Fruit fly (Drosophila melanogaster): ENCODE data around the gene fit.

The fit gene

dm6 chr3R:21854574-21855468 lies 29.4 kb downstream of the fit start:
- TF ChIP-seq ttk (optimal IDR thresholded peaks at IDR 0.05) (no peak), h (optimal IDR thresholded peaks at IDR 0.05) (no peak), Myc (optimal IDR thresholded peaks at IDR 0.05) (no peak), Sin3A (optimal IDR thresholded peaks at IDR 0.05) (no peak), insv (optimal IDR thresholded peaks at IDR 0.05) (no peak), psq (optimal IDR thresholded peaks at IDR 0.05) (no peak)

dm6 chr3R:21853618-21854573 lies 30.4 kb downstream of the fit start:
- TF ChIP-seq Sin3A (optimal IDR thresholded peaks at IDR 0.05) (no peak), psq (optimal IDR thresholded peaks at IDR 0.05) (no peak), h (optimal IDR thresholded peaks at IDR 0.05) (no peak)

- TF ChIP-seq ttk (optimal IDR thresholded peaks at IDR 0.05): no peak
- no peak for TF ChIP-seq insv (optimal IDR thresholded peaks at IDR 0.05)
- TF ChIP-seq psq (optimal IDR thresholded peaks at IDR 0.05): no peak
- no peak for TF ChIP-seq Myc (optimal IDR thresholded peaks at IDR 0.05)
- no peak for TF ChIP-seq h (optimal IDR thresholded peaks at IDR 0.05)
- TF ChIP-seq Sin3A (optimal IDR thresholded peaks at IDR 0.05): no peak
Observed at dm6 chr3R:21852579-21853233, 31.5 kb downstream of the fit start.

- no peak for TF ChIP-seq h (optimal IDR thresholded peaks at IDR 0.05)
- TF ChIP-seq ttk (optimal IDR thresholded peaks at IDR 0.05): no peak
- TF ChIP-seq psq (optimal IDR thresholded peaks at IDR 0.05): no peak
- no peak for TF ChIP-seq insv (optimal IDR thresholded peaks at IDR 0.05)
- TF ChIP-seq Sin3A (optimal IDR thresholded peaks at IDR 0.05): no peak
- no peak for TF ChIP-seq Myc (optimal IDR thresholded peaks at IDR 0.05)
Observed at dm6 chr3R:21851592-21852578, 32.4 kb downstream of the fit start.

dm6 chr3R:21849988-21850460 lies 34.2 kb downstream of the fit start:
- no peak for TF ChIP-seq insv (optimal IDR thresholded peaks at IDR 0.05)
- TF ChIP-seq h (optimal IDR thresholded peaks at IDR 0.05): no peak
- no peak for TF ChIP-seq ttk (optimal IDR thresholded peaks at IDR 0.05)
- TF ChIP-seq Sin3A (optimal IDR thresholded peaks at IDR 0.05): no peak
- TF ChIP-seq Myc (optimal IDR thresholded peaks at IDR 0.05): no peak
- TF ChIP-seq psq (optimal IDR thresholded peaks at IDR 0.05): no peak

dm6 chr3R:21848987-21849442 lies 35.2 kb downstream of the fit start:
- no peak for TF ChIP-seq Myc (optimal IDR thresholded peaks at IDR 0.05)
- TF ChIP-seq Sin3A (optimal IDR thresholded peaks at IDR 0.05): no peak

dm6 chr3R:21848271-21848670 lies 36.0 kb downstream of the fit start:
- TF ChIP-seq Myc (optimal IDR thresholded peaks at IDR 0.05): no peak
- no peak for TF ChIP-seq Sin3A (optimal IDR thresholded peaks at IDR 0.05)
- no peak for TF ChIP-seq insv (optimal IDR thresholded peaks at IDR 0.05)
- TF ChIP-seq ttk (optimal IDR thresholded peaks at IDR 0.05): no peak
- TF ChIP-seq h (optimal IDR thresholded peaks at IDR 0.05): no peak
- no peak for TF ChIP-seq psq (optimal IDR thresholded peaks at IDR 0.05)

dm6 chr3R:21847438-21847837 lies 36.8 kb downstream of the fit start:
- TF ChIP-seq psq (optimal IDR thresholded peaks at IDR 0.05) (no peak), ttk (optimal IDR thresholded peaks at IDR 0.05) (no peak), Myc (optimal IDR thresholded peaks at IDR 0.05) (no peak), h (optimal IDR thresholded peaks at IDR 0.05) (no peak), insv (optimal IDR thresholded peaks at IDR 0.05) (no peak), Sin3A (optimal IDR thresholded peaks at IDR 0.05) (no peak)

- TF ChIP-seq ttk (optimal IDR thresholded peaks at IDR 0.05) (no peak), psq (optimal IDR thresholded peaks at IDR 0.05) (no peak), Myc (optimal IDR thresholded peaks at IDR 0.05) (no peak), Sin3A (optimal IDR thresholded peaks at IDR 0.05) (no peak), insv (optimal IDR thresholded peaks at IDR 0.05) (no peak), h (optimal IDR thresholded peaks at IDR 0.05) (no peak)
Observed at dm6 chr3R:21846559-21846958, 37.7 kb downstream of the fit start, which contains the start of gene Gr93d. Gene Gr93d, minus strand, starts transcription at chr3R:21846659.

- no peak for TF ChIP-seq psq (optimal IDR thresholded peaks at IDR 0.05)
Observed at dm6 chr3R:21845165-21845564, 39.1 kb downstream of the fit start, which contains the start of gene Gr93c. Gene Gr93c, minus strand, starts transcription at chr3R:21845265.

- no peak for TF ChIP-seq ttk (optimal IDR thresholded peaks at IDR 0.05)
- TF ChIP-seq Myc (optimal IDR thresholded peaks at IDR 0.05): no peak
- no peak for TF ChIP-seq psq (optimal IDR thresholded peaks at IDR 0.05)
- no peak for TF ChIP-seq insv (optimal IDR thresholded peaks at IDR 0.05)
- no peak for TF ChIP-seq Sin3A (optimal IDR thresholded peaks at IDR 0.05)
- TF ChIP-seq h (optimal IDR thresholded peaks at IDR 0.05): no peak
Observed at dm6 chr3R:21843665-21844064, 40.6 kb downstream of the fit start, which contains the start of gene Gr93b. Gene Gr93b, minus strand, starts transcription at chr3R:21843765.

Measured in Kc167 (cell line).